Worm (Caenorhabditis elegans) whole organism, young adult: ENCODE measurements around the gene C18D11.6.
"Not testable (repeated sequence)": the region's sequence is repeated elsewhere in the genome, so short reads cannot be mapped to it uniquely, and the experiment has no call there.

Experiments used
- B0019.2 ChIP-seq: fragments of 200-800 bp; sonication (Bioruptor generic); conservative IDR thresholded peaks from 2 replicates; pipeline ENCODE4 v1.3.6; 2022; ENCODE audit warnings: missing genetic modification reagents, missing genetic modification characterization, missing compliant biosample characterization
- B0261.1 ChIP-seq: sonication (generic microtip); optimal IDR thresholded peaks from 2 replicates; lab custom pipeline; 2016; ENCODE audit warnings: mild to moderate bottlenecking, missing genetic modification characterization, moderate library complexity, missing compliant biosample characterization
- C06A6.2 ChIP-seq: fragments of 200-800 bp; sonication (Bioruptor generic); conservative IDR thresholded peaks from 2 replicates; pipeline ENCODE4 v1.3.6; 2022; ENCODE audit warnings: missing genetic modification characterization, missing compliant biosample characterization
- K12H6.12 ChIP-seq: fragments of 200-800 bp; sonication (Bioruptor generic); optimal IDR thresholded peaks from 2 replicates; lab custom pipeline; 2018; ENCODE audit warnings: mild to moderate bottlenecking, missing genetic modification characterization, missing compliant biosample characterization
- Y53F4B.3 ChIP-seq: fragments of 200-800 bp; sonication (Bioruptor generic); IDR thresholded peaks from 2 replicates; pipeline ENCODE4 v1.3.6; 2022; ENCODE audit warnings: missing genetic modification reagents, missing genetic modification characterization, missing compliant biosample characterization
- Y53G8AR.9 ChIP-seq: fragments of 200-800 bp; sonication (Bioruptor generic); conservative IDR thresholded peaks from 2 replicates; pipeline ENCODE4 v1.3.6; 2022; ENCODE audit warnings: missing genetic modification reagents, missing genetic modification characterization, missing compliant biosample characterization
- Y95B8A.8 ChIP-seq: fragments of 200-800 bp; sonication (Bioruptor generic); IDR thresholded peaks from 2 replicates; pipeline ENCODE4 v1.3.6; 2022; ENCODE audit warnings: missing genetic modification reagents, missing genetic modification characterization, missing compliant biosample characterization
- akir-1 ChIP-seq: fragments of 200-800 bp; sonication (Bioruptor generic); optimal IDR thresholded peaks from 2 replicates; lab custom pipeline; 2018; ENCODE audit warnings: mild to moderate bottlenecking, missing genetic modification characterization, moderate library complexity, missing compliant biosample characterization
- bed-1 ChIP-seq: fragments of 200-800 bp; sonication (Bioruptor generic); IDR thresholded peaks from 2 replicates; pipeline ENCODE4 v1.3.6; 2022; ENCODE audit warnings: missing genetic modification reagents, missing genetic modification characterization, missing compliant biosample characterization
- ceh-27 ChIP-seq: fragments of 200-800 bp; sonication (Bioruptor generic); optimal IDR thresholded peaks from 2 replicates; lab custom pipeline; 2018; ENCODE audit warnings: mild to moderate bottlenecking, missing genetic modification characterization, moderate library complexity, missing compliant biosample characterization
- ceh-79 ChIP-seq: sonication (generic microtip); optimal IDR thresholded peaks from 2 replicates; lab custom pipeline; 2017; ENCODE audit warnings: mild to moderate bottlenecking, missing genetic modification characterization, missing compliant biosample characterization
- chd-7 ChIP-seq: sonication (generic microtip); optimal IDR thresholded peaks from 2 replicates; lab custom pipeline; 2016; ENCODE audit warnings: mild to moderate bottlenecking, missing genetic modification characterization, moderate library complexity, missing compliant biosample characterization
- dox-1 ChIP-seq: fragments of 200-800 bp; sonication (Bioruptor generic); IDR thresholded peaks from 2 replicates; pipeline ENCODE4 v1.3.6; 2022; ENCODE audit warnings: missing genetic modification reagents, missing genetic modification characterization, missing compliant biosample characterization
- egl-18 ChIP-seq: fragments of 200-800 bp; sonication (Bioruptor generic); IDR thresholded peaks from 2 replicates; pipeline ENCODE4 v1.3.6; 2022; ENCODE audit warnings: missing genetic modification reagents, missing genetic modification characterization, missing compliant biosample characterization
- hlh-12 ChIP-seq: sonication (generic microtip); optimal IDR thresholded peaks from 2 replicates; lab custom pipeline; 2016; ENCODE audit warnings: missing genetic modification characterization, missing compliant biosample characterization
- let-607 ChIP-seq, 2 experiments: fragments of 200-800 bp in 1 of 2; sonication (Bioruptor generic) in 1 of 2; sonication (generic microtip) in 1 of 2; optimal IDR thresholded peaks; 2 replicates each; lab custom pipeline; 2016 to 2018; ENCODE audit warnings: mild to moderate bottlenecking in 2 of 2, missing compliant biosample characterization in 2 of 2, missing genetic modification characterization in 2 of 2, moderate library complexity in 2 of 2, missing genotype in 1 of 2
- lsy-27 ChIP-seq: sonication (generic microtip); optimal IDR thresholded peaks from 2 replicates; lab custom pipeline; 2017; ENCODE audit warnings: missing genetic modification characterization, mild to moderate bottlenecking, missing compliant biosample characterization, antibody characterized with exemption, missing genotype, borderline replicate concordance; ENCODE audit not compliant: insufficient read depth
- mel-28 ChIP-seq: sonication (generic microtip); optimal IDR thresholded peaks from 2 replicates; lab custom pipeline; 2016; ENCODE audit warnings: borderline replicate concordance, mild to moderate bottlenecking, missing genetic modification characterization, missing compliant biosample characterization
- mes-4 ChIP-seq: sonication (generic microtip); optimal IDR thresholded peaks from 2 replicates; lab custom pipeline; 2016; ENCODE audit warnings: missing genotype, missing genetic modification characterization, missing compliant biosample characterization
- nfya-2 ChIP-seq: fragments of 200-800 bp; sonication (Bioruptor generic); IDR thresholded peaks from 2 replicates; pipeline ENCODE4 v1.3.6; 2022; ENCODE audit warnings: missing genetic modification reagents, missing genetic modification characterization, missing compliant biosample characterization
- nhr-120 ChIP-seq: fragments of 200-800 bp; sonication (Bioruptor generic); IDR thresholded peaks from 2 replicates; pipeline ENCODE4 v1.3.6; 2022; ENCODE audit warnings: missing genetic modification characterization, missing compliant biosample characterization
- nhr-27 ChIP-seq: fragments of 200-800 bp; sonication (Bioruptor generic); optimal IDR thresholded peaks from 2 replicates; lab custom pipeline; 2018; ENCODE audit warnings: mild to moderate bottlenecking, missing genetic modification characterization, moderate library complexity, missing compliant biosample characterization
- rpc-1 ChIP-seq, 2 experiments: fragments of 150-350 bp in 1 of 2; sonication (generic microtip) in 1 of 2; optimal IDR thresholded peaks; 2 replicates each; lab custom pipeline; 2014 to 2018; ENCODE audit warnings: missing biosample characterization in 1 of 2, missing genetic modification characterization in 1 of 2, missing genetic modification reagents in 1 of 2, missing genotype in 1 of 2
- sdz-38 ChIP-seq: sonication (generic microtip); optimal IDR thresholded peaks from 2 replicates; lab custom pipeline; 2016; ENCODE audit warnings: missing genotype, missing genetic modification characterization, missing compliant biosample characterization
- snpc-1.1 ChIP-seq: sonication (generic microtip); optimal IDR thresholded peaks from 2 replicates; lab custom pipeline; 2017; ENCODE audit warnings: missing genetic modification characterization, mild to moderate bottlenecking, missing compliant biosample characterization, antibody characterized with exemption, moderate library complexity, missing genotype, missing genetic modification reagents; ENCODE audit not compliant: insufficient read depth
- snpc-1.3 ChIP-seq: sonication (generic microtip); optimal IDR thresholded peaks from 2 replicates; lab custom pipeline; 2017; ENCODE audit warnings: missing genetic modification characterization, mild to moderate bottlenecking, missing compliant biosample characterization, antibody characterized with exemption, moderate library complexity, missing genotype, missing genetic modification reagents; ENCODE audit not compliant: insufficient read depth
- snpc-4 ChIP-seq, 5 experiments: fragments of 150-350 bp in 1 of 5; sonication (generic microtip) in 4 of 5; optimal IDR thresholded peaks; 2 replicates each; lab custom pipeline; 2014 to 2018; ENCODE audit warnings: missing genetic modification characterization in 5 of 5, missing biosample characterization in 3 of 5, antibody characterized with exemption in 2 of 5, mild to moderate bottlenecking in 2 of 5, missing compliant biosample characterization in 2 of 5, missing genotype in 2 of 5, moderate library complexity in 2 of 5, missing genetic modification reagents in 1 of 5
- zfh-2 ChIP-seq: fragments of 200-800 bp; sonication (Bioruptor generic); conservative IDR thresholded peaks from 2 replicates; pipeline ENCODE4 v1.3.6; 2022; ENCODE audit warnings: missing genetic modification reagents, missing genetic modification characterization, missing compliant biosample characterization
- ztf-22 ChIP-seq: fragments of 200-800 bp; sonication (Bioruptor generic); optimal IDR thresholded peaks from 2 replicates; lab custom pipeline; 2018; ENCODE audit warnings: mild to moderate bottlenecking, missing genetic modification characterization, moderate library complexity, missing compliant biosample characterization
- ztf-25 ChIP-seq: fragments of 200-800 bp; sonication (Bioruptor generic); IDR thresholded peaks from 2 replicates; pipeline ENCODE4 v1.3.6; 2022; ENCODE audit warnings: missing genetic modification reagents, missing genetic modification characterization, missing compliant biosample characterization

Gene C18D11.6

ce11 chrIII:11780183-11780664 is 30.1 kb upstream of the C18D11.6 start, which contains the start of gene C24H11.5:
Gene C24H11.5 (plus strand): TSS chrIII:11780233.
- TF ChIP-seq sdz-38 (tag; lab: Kevin White, UChicago) (no peak), mel-28 (tag; lab: Kevin White, UChicago) (no peak), C06A6.2 (GFP tag; lab: Robert Waterston, UW) (no peak), Y53F4B.3 (GFP tag; lab: Robert Waterston, UW) (no peak), egl-18 (GFP tag; lab: Robert Waterston, UW) (no peak), snpc-4 (GFP tag; optimal IDR thresholded peaks at IDR 0.05; lab: Kevin White, UChicago) (no peak), snpc-4 (tag; optimal IDR thresholded peaks at IDR 0.05; lab: Kevin White, UChicago) (no peak), akir-1 (GFP tag; lab: Kevin White, UChicago) (no peak), nhr-27 (tag; lab: Kevin White, UChicago) (no peak), ztf-25 (GFP tag; lab: Robert Waterston, UW) (no peak), Y53G8AR.9 (no peak), mes-4 (tag; lab: Kevin White, UChicago) (no peak), snpc-1.3 (tag; lab: Kevin White, UChicago) (no peak), let-607 (tag; optimal IDR thresholded peaks at IDR 0.05; lab: Kevin White, UChicago) (no peak), bed-1 (GFP tag; lab: Robert Waterston, UW) (no peak)

DNA sequence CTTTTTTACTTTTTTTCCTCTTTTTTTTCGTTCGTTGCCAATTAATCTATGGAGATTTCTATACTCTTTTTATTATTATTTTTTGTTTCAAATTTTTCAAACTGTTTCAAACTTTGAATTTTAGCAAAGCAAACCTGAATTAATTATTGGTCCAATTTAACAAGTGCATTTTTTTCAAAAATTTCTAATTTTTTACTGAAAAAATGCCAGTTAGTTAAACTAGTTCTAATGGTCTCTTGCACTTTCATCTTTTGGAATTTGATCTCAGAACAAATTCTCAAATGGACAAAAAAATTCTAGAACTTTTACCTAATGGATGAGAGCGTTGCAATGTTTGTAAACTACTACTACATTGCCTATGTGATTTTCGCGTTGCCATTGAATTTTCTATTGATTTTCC is 28.6 kb upstream of the C18D11.6 start, which contains the start of gene srd-74:
Gene srd-74, plus strand, starts transcription at position 301 of the 400 bp plus-strand sequence.
- TF ChIP-seq ztf-22 (no peak), Y95B8A.8 (no peak), nfya-2 (GFP tag; lab: Robert Waterston, UW) (no peak), ceh-27 (no peak), ceh-79 (tag; lab: Kevin White, UChicago) (no peak), B0261.1 (tag; lab: Kevin White, UChicago) (no peak), dox-1 (GFP tag; lab: Robert Waterston, UW) (no peak), lsy-27 (tag; lab: Kevin White, UChicago) (no peak), chd-7 (tag; lab: Kevin White, UChicago) (no peak), nhr-120 (GFP tag; lab: Robert Waterston, UW) (no peak), let-607 (tag; optimal IDR thresholded peaks at IDR 0.05; lab: Kevin White, UChicago) (no peak)

DNA sequence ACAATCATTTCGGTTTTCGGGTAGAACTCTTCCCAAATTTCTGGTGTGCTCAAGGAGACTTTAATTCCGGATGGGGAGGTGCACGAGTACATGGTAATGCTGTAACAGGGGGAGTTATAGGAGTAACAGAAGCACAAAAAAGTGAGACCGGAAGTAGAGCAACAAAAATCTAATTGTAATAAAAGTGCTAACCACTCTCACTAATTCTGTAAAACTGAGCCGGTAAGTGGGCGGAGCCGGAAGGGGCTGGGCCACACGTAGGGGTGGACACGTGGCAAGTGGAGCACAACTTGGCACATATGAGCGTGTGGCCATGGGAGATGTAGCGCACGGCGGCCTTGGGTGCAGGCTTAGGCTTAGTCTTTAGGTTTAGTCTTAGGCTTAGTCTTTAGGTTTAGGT is 24.4 kb upstream of the C18D11.6 start, which contains the start of gene tbx-38:
Gene tbx-38, minus strand, starts transcription at position 101 of the 400 bp plus-strand sequence.
- TF ChIP-seq chd-7 (tag; lab: Kevin White, UChicago) = no peak
- TF ChIP-seq zfh-2 (GFP tag; lab: Robert Waterston, UW) = 0 out of 2 replicates have a peak, but pooled peaks have one; percentile 36
- TF ChIP-seq rpc-1 (optimal IDR thresholded peaks at IDR 0.05; lab: Kevin White, UChicago) = no peak
- no peak for TF ChIP-seq rpc-1 (tag; optimal IDR thresholded peaks at IDR 0.05; lab: Kevin White, UChicago)

- TF ChIP-seq chd-7 (tag; lab: Kevin White, UChicago); B0019.2 (GFP tag; lab: Robert Waterston, UW); K12H6.12 (tag; lab: Kevin White, UChicago): not testable (repeated sequence)
- TF ChIP-seq, all 124 proteins: peak for 0; not testable (repeated sequence) for 124
Observed at ce11 chrIII:11787376-11787775, 23.0 kb upstream of the C18D11.6 start, which contains the start of gene C24H11.1. Gene C24H11.1 (plus strand): TSS chrIII:11787676.

ce11 chrIII:11789480-11789879 is 20.9 kb upstream of the C18D11.6 start:
- no peak for TF ChIP-seq Y95B8A.8
- no peak for TF ChIP-seq mel-28 (tag; lab: Kevin White, UChicago)
- no peak for TF ChIP-seq hlh-12 (tag; lab: Kevin White, UChicago)
- TF ChIP-seq snpc-1.1 (tag; lab: Kevin White, UChicago) = peak; percentile 60
- TF ChIP-seq snpc-4 (GFP tag; optimal IDR thresholded peaks at IDR 0.05; lab: Kevin White, UChicago) = peak; percentile 67
- peak in 3 of 4 experiments; percentile 63 to 86 (median 80) for TF ChIP-seq snpc-4 (tag; optimal IDR thresholded peaks at IDR 0.05; lab: Kevin White, UChicago)
